Worm (Caenorhabditis elegans): ENCODE data around the gene lin-56.

DNA sequence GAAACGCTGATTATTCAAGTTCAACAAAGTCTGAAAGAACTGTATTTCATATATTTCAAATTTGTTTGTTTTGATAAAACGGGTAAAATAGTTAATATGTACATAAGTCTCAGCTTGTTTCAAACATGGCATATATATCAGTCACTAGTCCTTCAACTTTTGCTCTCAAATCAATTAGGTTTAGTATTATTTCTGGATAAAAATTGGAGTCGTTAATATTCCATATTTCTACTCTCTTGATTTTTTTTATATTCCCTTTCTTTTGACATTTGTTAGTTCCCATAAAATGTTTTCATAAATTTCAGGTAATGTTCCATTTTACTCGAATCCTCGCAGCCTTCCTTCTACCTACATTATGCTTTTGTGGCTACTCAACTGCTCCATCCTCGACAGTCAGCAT, 14.0 kb upstream of the lin-56 start, which contains the start of gene cut-4:
- TF ChIP-seq dao-5 (tag; optimal IDR thresholded peaks at IDR 0.05): no peak
- no peak for TF ChIP-seq him-1 (tag; optimal IDR thresholded peaks at IDR 0.05)
